Worm (Caenorhabditis elegans) whole organism, midembryonic: ENCODE data around the gene gcy-34.

Source experiments
- T22C8.4 ChIP-seq: fragments of 200-800 bp; sonication (Bioruptor generic); IDR thresholded peaks from 2 replicates; pipeline ENCODE4 v1.3.6; 2022; ENCODE audit warnings: missing genetic modification characterization, missing compliant biosample characterization
- cog-1 ChIP-seq: sonication (generic microtip); optimal IDR thresholded peaks from 2 replicates; lab custom pipeline; 2016; ENCODE audit warnings: missing genetic modification characterization, missing compliant biosample characterization
- flt-1 ChIP-seq: fragments of 200-800 bp; sonication (Bioruptor generic); IDR thresholded peaks from 2 replicates; pipeline ENCODE4 v1.3.6; 2022; ENCODE audit warnings: missing genetic modification characterization, missing compliant biosample characterization
- klf-2 ChIP-seq: fragments of 200-800 bp; sonication (Bioruptor generic); conservative IDR thresholded peaks from 2 replicates; pipeline ENCODE4 v1.3.6; 2022; ENCODE audit warnings: missing genetic modification reagents, missing genetic modification characterization, missing compliant biosample characterization
- med-1 ChIP-seq: sonication (generic microtip); optimal IDR thresholded peaks from 2 replicates; lab custom pipeline; 2017; ENCODE audit warnings: missing genetic modification characterization, mild to moderate bottlenecking, missing compliant biosample characterization, antibody characterized with exemption, missing genetic modification reagents; ENCODE audit not compliant: insufficient read depth
- ztf-29 ChIP-seq: fragments of 200-800 bp; sonication (Bioruptor generic); IDR thresholded peaks from 2 replicates; pipeline ENCODE4 v1.3.6; 2022; ENCODE audit warnings: missing genetic modification reagents, missing genetic modification characterization, missing compliant biosample characterization

DNA sequence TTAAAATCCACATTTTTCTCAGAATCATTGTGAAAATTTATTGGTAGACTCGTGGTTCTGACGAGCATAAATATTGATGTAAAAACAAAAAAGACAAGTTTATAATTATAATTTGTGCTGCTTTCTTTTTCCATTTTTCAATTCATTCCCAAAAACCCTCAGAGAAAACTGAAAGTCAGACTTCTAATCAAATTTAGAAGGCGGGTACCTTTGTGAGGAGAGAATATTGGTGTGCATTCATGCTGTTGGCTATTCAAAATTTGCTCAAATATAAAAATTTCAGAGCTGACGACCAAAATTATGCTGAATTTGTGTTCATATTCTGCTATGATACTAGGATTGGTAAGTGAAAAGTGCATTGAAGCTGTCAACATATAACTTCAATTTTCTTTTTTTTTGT is 18.7 kb downstream of the gcy-34 start, which contains the start of gene srx-125:
- TF ChIP-seq flt-1 (GFP tag; lab: Robert Waterston, UW): no peak
- no peak for TF ChIP-seq ztf-29 (GFP tag; lab: Robert Waterston, UW)
- TF ChIP-seq klf-2 (GFP tag; lab: Robert Waterston, UW): no peak
- no peak for TF ChIP-seq med-1 (GFP tag; lab: Kevin White, UChicago)
- TF ChIP-seq cog-1: no peak
- no peak for TF ChIP-seq T22C8.4 (GFP tag; lab: Robert Waterston, UW)
